Worm (Caenorhabditis elegans): ENCODE data around the gene npr-42.

- TF ChIP-seq T22C8.4 (GFP tag; IDR thresholded peaks at IDR 0.05) = no peak
- no peak for TF ChIP-seq klf-2 (GFP tag; conservative IDR thresholded peaks at IDR 0.05)
- TF ChIP-seq cog-1 (tag; optimal IDR thresholded peaks at IDR 0.05) = no peak
- TF ChIP-seq flt-1 (GFP tag; IDR thresholded peaks at IDR 0.05) = no peak
- no peak for TF ChIP-seq med-1 (GFP tag; optimal IDR thresholded peaks at IDR 0.05; ENCODE audit: insufficient read depth)
Observed at ce11 chrII:4226598-4227096, 49.4 kb upstream of the npr-42 start, which contains the start of gene C16A11.4.
